Worm (Caenorhabditis elegans): ENCODE results near the gene nspd-2.

DNA sequence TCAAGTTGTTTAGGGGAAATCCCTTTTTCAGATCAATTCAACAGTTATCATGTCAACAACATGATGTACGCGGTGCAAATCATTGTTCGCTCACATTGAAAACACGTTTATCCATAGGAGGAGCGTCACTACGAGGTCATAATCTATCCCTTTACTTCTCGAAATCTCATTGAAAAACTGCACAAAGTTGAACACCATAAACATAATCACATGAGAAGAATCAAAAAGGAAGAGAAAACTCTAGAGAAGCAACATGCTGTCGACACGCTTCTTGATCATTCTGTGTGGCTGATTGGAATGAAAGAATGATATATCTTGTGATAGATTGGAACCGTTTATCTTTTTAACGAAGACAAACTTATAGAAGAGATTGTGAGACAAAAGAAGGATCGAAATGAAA lies 24.1 kb downstream of the nspd-2 start:
- no peak for TF ChIP-seq F13C5.2 (tag; optimal IDR thresholded peaks at IDR 0.05)
- TF ChIP-seq ama-1 (optimal IDR thresholded peaks at IDR 0.05), result no peak
